Fruit fly (Drosophila melanogaster) whole organism, prepupa: Measurements from ENCODE around the gene TM9SF3.
A peak's percentile ranks its signal among the peaks of the same experiment; 100 is the strongest.

Source experiments
- Blimp-1 ChIP-seq: fragments of 200-800 bp; sonication (Bioruptor generic); optimal IDR thresholded peaks from 3 replicates; lab custom pipeline; 2017; ENCODE audit warnings: missing biosample characterization, missing genetic modification characterization, mild to moderate bottlenecking, moderate library complexity, missing genetic modification reagents
- CG10631 ChIP-seq: fragments of 200-800 bp; sonication (Bioruptor generic); optimal IDR thresholded peaks from 2 replicates; lab custom pipeline; 2016; ENCODE audit warnings: missing biosample characterization, missing genetic modification characterization
- CG10669 ChIP-seq: fragments of 200-800 bp; sonication (Bioruptor generic); optimal IDR thresholded peaks from 3 replicates; lab custom pipeline; 2018; ENCODE audit warnings: missing biosample characterization, mild to moderate bottlenecking, missing genetic modification characterization, moderate library complexity
- CG11762 ChIP-seq: fragments of 200-800 bp; sonication (Bioruptor generic); optimal IDR thresholded peaks from 3 replicates; lab custom pipeline; 2016; ENCODE audit warnings: missing biosample characterization, missing genetic modification characterization; ENCODE audit not compliant: insufficient read depth
- CG11902 ChIP-seq: fragments of 200-800 bp; sonication (Bioruptor generic); optimal IDR thresholded peaks from 3 replicates; lab custom pipeline; 2016; ENCODE audit warnings: missing biosample characterization, missing genetic modification characterization
- CG15336 ChIP-seq: fragments of 200-800 bp; sonication (Bioruptor generic); IDR thresholded peaks from 2 replicates; pipeline ENCODE4 v1.3.6; 2022; ENCODE audit warnings: missing biosample characterization, missing genetic modification characterization
- CG16779 ChIP-seq: fragments of 200-800 bp; sonication (Bioruptor generic); optimal IDR thresholded peaks from 3 replicates; lab custom pipeline; 2017; ENCODE audit warnings: missing biosample characterization, mild to moderate bottlenecking, missing genetic modification characterization
- CG3032 ChIP-seq: fragments of 200-800 bp; optimal IDR thresholded peaks from 2 replicates; lab custom pipeline; 2019; ENCODE audit warnings: missing biosample characterization, mild to moderate bottlenecking, missing genetic modification characterization, moderate library complexity
- CG32006 ChIP-seq: fragments of 200-800 bp; sonication (Bioruptor generic); optimal IDR thresholded peaks from 3 replicates; lab custom pipeline; 2017; ENCODE audit warnings: missing biosample characterization, mild to moderate bottlenecking, missing genetic modification characterization
- CG34406 ChIP-seq: fragments of 200-800 bp; sonication (Bioruptor generic); optimal IDR thresholded peaks from 3 replicates; lab custom pipeline; 2016; ENCODE audit warnings: missing biosample characterization, missing genetic modification characterization
- CG4318 ChIP-seq: fragments of 200-800 bp; sonication (Bioruptor generic); optimal IDR thresholded peaks from 3 replicates; lab custom pipeline; 2017; ENCODE audit warnings: missing biosample characterization, mild to moderate bottlenecking, missing genetic modification characterization
- CG6163 ChIP-seq: fragments of 200-800 bp; sonication (Bioruptor generic); IDR thresholded peaks from 3 replicates; pipeline ENCODE4 v1.3.6; 2022; ENCODE audit warnings: missing biosample characterization, missing genetic modification characterization
- CG6792 ChIP-seq: fragments of 200-800 bp; sonication (Bioruptor generic); optimal IDR thresholded peaks from 3 replicates; lab custom pipeline; 2016; ENCODE audit warnings: missing biosample characterization, missing genetic modification characterization
- CG6808 ChIP-seq: fragments of 200-800 bp; sonication (Bioruptor generic); optimal IDR thresholded peaks from 3 replicates; lab custom pipeline; 2017; ENCODE audit warnings: missing biosample characterization, missing genetic modification characterization, mild to moderate bottlenecking, moderate library complexity, missing genetic modification reagents
- CG8319 ChIP-seq: fragments of 200-800 bp; sonication (Bioruptor generic); optimal IDR thresholded peaks from 3 replicates; lab custom pipeline; 2016; ENCODE audit warnings: missing biosample characterization, missing genetic modification characterization
- CG8632 ChIP-seq: fragments of 200-800 bp; sonication (Bioruptor generic); optimal IDR thresholded peaks from 3 replicates; lab custom pipeline; 2016; ENCODE audit warnings: missing biosample characterization, missing genetic modification characterization
- Eip75B ChIP-seq: fragments of 200-800 bp; sonication (Bioruptor generic); optimal IDR thresholded peaks from 3 replicates; lab custom pipeline; 2016; ENCODE audit warnings: missing biosample characterization, missing genetic modification characterization
- Eip78C ChIP-seq: fragments of 200-800 bp; sonication (Bioruptor generic); peaks from one replicate; lab custom pipeline; 2016; ENCODE audit warnings: missing biosample characterization, missing genetic modification characterization
- Ets21C ChIP-seq: fragments of 200-800 bp; sonication (Bioruptor generic); optimal IDR thresholded peaks from 3 replicates; lab custom pipeline; 2016; ENCODE audit warnings: missing biosample characterization, missing genetic modification characterization
- Ets96B ChIP-seq: fragments of 200-800 bp; optimal IDR thresholded peaks from 2 replicates; lab custom pipeline; 2019; ENCODE audit warnings: missing biosample characterization, mild to moderate bottlenecking, missing genetic modification characterization, moderate library complexity
- Gug ChIP-seq: fragments of 200-800 bp; sonication (Bioruptor generic); IDR thresholded peaks from 2 replicates; pipeline ENCODE4 v1.3.6; 2022; ENCODE audit warnings: missing biosample characterization, missing genetic modification characterization
- Hr4 ChIP-seq: fragments of 200-800 bp; sonication (Bioruptor generic); optimal IDR thresholded peaks from 3 replicates; lab custom pipeline; 2016; ENCODE audit warnings: missing biosample characterization, missing genetic modification characterization
- Lpt ChIP-seq: fragments of 200-800 bp; sonication (Bioruptor generic); optimal IDR thresholded peaks from 3 replicates; lab custom pipeline; 2016; ENCODE audit warnings: missing biosample characterization, missing genetic modification characterization
- Met ChIP-seq: fragments of 200-800 bp; sonication (Bioruptor generic); optimal IDR thresholded peaks from 3 replicates; lab custom pipeline; 2016; ENCODE audit warnings: missing biosample characterization, missing genetic modification characterization
- OdsH ChIP-seq: fragments of 200-800 bp; sonication (Bioruptor generic); optimal IDR thresholded peaks from 3 replicates; lab custom pipeline; 2016; ENCODE audit warnings: missing biosample characterization, missing genetic modification characterization
- acj6 ChIP-seq: fragments of 200-800 bp; sonication (Bioruptor generic); optimal IDR thresholded peaks from 3 replicates; lab custom pipeline; 2016; ENCODE audit warnings: missing biosample characterization, missing genetic modification characterization
- cyc ChIP-seq: fragments of 200-800 bp; sonication (Bioruptor generic); optimal IDR thresholded peaks from 3 replicates; lab custom pipeline; 2016; ENCODE audit warnings: missing biosample characterization, missing genetic modification characterization
- dac ChIP-seq: fragments of 200-800 bp; sonication (Bioruptor generic); optimal IDR thresholded peaks from 2 replicates; lab custom pipeline; 2017; ENCODE audit warnings: missing biosample characterization, mild to moderate bottlenecking, missing genetic modification characterization
- dsx ChIP-seq: fragments of 200-800 bp; optimal IDR thresholded peaks from 3 replicates; lab custom pipeline; 2019; ENCODE audit warnings: missing biosample characterization, mild to moderate bottlenecking, missing genetic modification characterization, moderate library complexity; ENCODE audit not compliant: poor library complexity, severe bottlenecking
- fd59A ChIP-seq: fragments of 200-800 bp; sonication (Bioruptor generic); optimal IDR thresholded peaks from 2 replicates; lab custom pipeline; 2017; ENCODE audit warnings: missing biosample characterization, mild to moderate bottlenecking, missing genetic modification characterization, missing genetic modification reagents
- fkh ChIP-seq: fragments of 200-800 bp; sonication (Bioruptor generic); optimal IDR thresholded peaks from 3 replicates; lab custom pipeline; 2017; ENCODE audit warnings: missing biosample characterization, mild to moderate bottlenecking, missing genetic modification characterization, moderate library complexity
- lz ChIP-seq: fragments of 200-800 bp; sonication (Bioruptor generic); optimal IDR thresholded peaks from 3 replicates; lab custom pipeline; 2016; ENCODE audit warnings: missing biosample characterization, missing genetic modification characterization
- pdm3 ChIP-seq: fragments of 200-800 bp; sonication (Bioruptor generic); optimal IDR thresholded peaks from 3 replicates; lab custom pipeline; 2016; ENCODE audit warnings: missing biosample characterization, missing genetic modification characterization
- ss ChIP-seq, 2 experiments: fragments of 200-800 bp; sonication (Bioruptor generic); optimal IDR thresholded peaks; 2 replicates in 1 of 2; 3 replicates in 1 of 2; lab custom pipeline; 2017 to 2018; ENCODE audit warnings: mild to moderate bottlenecking in 2 of 2, missing biosample characterization in 2 of 2, missing genetic modification characterization in 2 of 2, moderate library complexity in 1 of 2
- svp ChIP-seq: fragments of 200-800 bp; sonication (Bioruptor generic); peaks from one replicate; lab custom pipeline; 2016; ENCODE audit warnings: missing biosample characterization, missing genetic modification characterization
- topi ChIP-seq: fragments of 200-800 bp; sonication (Bioruptor generic); optimal IDR thresholded peaks from 3 replicates; lab custom pipeline; 2016; ENCODE audit warnings: missing biosample characterization, missing genetic modification characterization

The TM9SF3 gene

DNA sequence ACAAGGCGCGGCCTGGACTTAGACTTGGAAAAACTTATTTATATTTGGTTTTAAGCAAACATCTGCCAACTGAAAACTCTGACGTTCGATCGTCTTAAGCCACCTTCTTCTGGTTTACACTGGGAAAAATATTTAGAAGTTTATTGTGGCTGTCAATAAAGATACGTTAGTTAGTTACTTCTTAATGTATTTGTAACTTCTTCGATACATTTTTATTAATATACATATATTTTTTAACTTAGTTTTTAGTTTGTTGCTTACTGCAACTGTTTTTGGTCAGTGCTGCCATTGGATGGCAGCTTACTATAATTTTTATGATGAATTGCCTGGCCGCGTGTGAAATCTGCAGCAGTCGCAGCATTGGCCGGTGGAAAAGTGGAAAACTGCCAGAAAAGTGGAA, 5.7 kb upstream of the TM9SF3 start:
- TF ChIP-seq topi (GFP tag; lab: Kevin White, UChicago) (peak; percentile 2), pdm3 (no peak), CG4318 (GFP tag; lab: Kevin White, UChicago) (peak; percentile 70), OdsH (GFP tag; lab: Kevin White, UChicago) (peak; percentile 32), CG6792 (no peak), CG34406 (GFP tag; lab: Kevin White, UChicago) (no peak), dac (GFP tag; lab: Kevin White, UChicago) (peak; percentile 38), Lpt (GFP tag; lab: Kevin White, UChicago) (peak; percentile 21), Hr4 (GFP tag; lab: Kevin White, UChicago) (peak; percentile 52), Gug (GFP tag; lab: Robert Waterston, UW) (0 out of 2 replicates have a peak, but pooled peaks have one; percentile 14), Eip78C (GFP tag; lab: Kevin White, UChicago) (peak; percentile 52), CG15336 (GFP tag; lab: Robert Waterston, UW) (peak; percentile 81), CG32006 (GFP tag; lab: Kevin White, UChicago) (peak; percentile 90), Blimp-1 (peak; percentile 9), Eip75B (no peak)

DNA sequence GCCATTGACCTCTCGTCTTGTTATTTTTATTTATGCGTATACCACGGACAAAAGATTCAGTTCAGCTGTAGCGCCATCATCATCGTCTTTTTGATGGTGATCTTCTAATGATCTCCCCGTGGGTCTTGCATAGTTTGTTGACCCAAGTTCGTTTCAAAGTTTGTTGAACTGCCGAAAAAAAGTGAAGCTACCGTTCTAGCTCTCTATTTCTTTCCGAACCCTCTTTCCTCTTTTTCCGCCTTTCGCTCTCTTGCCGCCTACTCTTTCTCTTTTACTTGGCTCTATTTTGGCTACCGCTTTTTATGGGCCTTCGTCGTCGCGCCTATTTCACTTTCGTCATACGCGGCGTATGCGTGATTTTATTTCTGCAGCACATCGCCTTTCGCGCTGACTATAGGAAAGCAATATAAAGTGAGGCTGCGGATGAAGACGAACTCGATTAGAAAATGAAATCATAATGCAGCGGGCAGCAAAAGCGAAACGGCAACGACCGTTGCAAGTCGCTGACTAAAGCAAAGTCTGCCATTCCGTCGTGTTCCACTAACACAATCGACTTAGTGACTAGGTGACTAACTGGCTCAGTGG, 5.1 kb upstream of the TM9SF3 start:
- TF ChIP-seq CG6808 (GFP tag; lab: Kevin White, UChicago) = no peak
- TF ChIP-seq cyc = no peak
- TF ChIP-seq dsx = no peak
- TF ChIP-seq acj6 (GFP tag; lab: Kevin White, UChicago) = no peak
- no peak for TF ChIP-seq lz

DNA sequence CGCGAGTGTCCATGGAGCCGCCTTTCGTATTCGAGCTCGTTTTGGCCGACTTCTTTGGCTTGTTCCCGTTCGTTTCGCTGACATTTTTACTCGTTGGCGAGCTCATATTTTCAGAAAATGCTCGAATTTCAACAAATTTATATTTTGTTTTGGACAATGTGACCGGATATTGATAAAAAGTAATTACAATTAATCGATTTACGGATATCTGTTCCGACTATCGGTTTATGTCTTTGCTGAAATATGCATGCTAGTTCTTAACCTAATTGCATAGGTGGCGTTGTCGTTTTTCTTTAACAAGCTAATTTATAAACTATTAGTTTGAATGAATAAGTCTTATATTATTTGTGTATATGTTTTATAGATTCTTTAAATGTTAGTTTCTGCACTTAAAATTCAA, 4.3 kb upstream of the TM9SF3 start, which contains the start of gene Eaf6:
TSS of gene Eaf6 (minus strand) at position 173 of the 400 bp plus-strand sequence.
- TF ChIP-seq ss (GFP tag; optimal IDR thresholded peaks at IDR 0.05; lab: Kevin White, UChicago) (no peak), Eip75B (no peak), fkh (GFP tag; lab: Kevin White, UChicago) (peak; percentile 25), Eip78C (GFP tag; lab: Kevin White, UChicago) (peak; percentile 39)

DNA sequence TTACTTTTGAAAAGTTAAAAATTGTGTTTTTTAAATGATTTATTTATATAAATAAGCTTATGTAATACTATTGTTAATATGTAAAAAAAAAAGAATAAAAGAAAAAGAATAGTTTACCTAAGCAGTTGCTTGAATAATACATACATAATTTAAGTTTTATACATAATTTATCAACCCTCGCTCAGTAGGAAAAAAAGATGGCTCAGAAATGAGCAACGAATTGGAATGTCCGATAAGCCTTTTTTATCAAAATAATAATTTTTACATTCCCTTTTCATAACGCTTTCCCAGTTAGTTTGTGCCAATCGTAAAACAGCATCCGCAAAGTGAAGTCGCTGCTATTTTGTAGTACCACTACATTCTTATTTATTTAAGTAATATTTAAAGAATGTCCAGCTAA, 711 bp upstream of the TM9SF3 start, which contains the start of gene mthl2:
TSS of gene mthl2 (plus strand) at position 301 of the 400 bp plus-strand sequence.
- TF ChIP-seq CG6808 (GFP tag; lab: Kevin White, UChicago) (no peak), fkh (GFP tag; lab: Kevin White, UChicago) (no peak), acj6 (GFP tag; lab: Kevin White, UChicago) (no peak), fd59A (GFP tag; lab: Kevin White, UChicago) (no peak), Eip78C (GFP tag; lab: Kevin White, UChicago) (no peak), CG6792 (no peak), CG34406 (GFP tag; lab: Kevin White, UChicago) (no peak), CG16779 (tag; lab: Kevin White, UChicago) (no peak), CG10669 (GFP tag; lab: Kevin White, UChicago) (no peak), lz (no peak), CG11902 (GFP tag; lab: Kevin White, UChicago) (no peak), topi (GFP tag; lab: Kevin White, UChicago) (no peak), CG3032 (tag; lab: Kevin White, UChicago) (no peak), Ets21C (no peak), Lpt (GFP tag; lab: Kevin White, UChicago) (no peak)

DNA sequence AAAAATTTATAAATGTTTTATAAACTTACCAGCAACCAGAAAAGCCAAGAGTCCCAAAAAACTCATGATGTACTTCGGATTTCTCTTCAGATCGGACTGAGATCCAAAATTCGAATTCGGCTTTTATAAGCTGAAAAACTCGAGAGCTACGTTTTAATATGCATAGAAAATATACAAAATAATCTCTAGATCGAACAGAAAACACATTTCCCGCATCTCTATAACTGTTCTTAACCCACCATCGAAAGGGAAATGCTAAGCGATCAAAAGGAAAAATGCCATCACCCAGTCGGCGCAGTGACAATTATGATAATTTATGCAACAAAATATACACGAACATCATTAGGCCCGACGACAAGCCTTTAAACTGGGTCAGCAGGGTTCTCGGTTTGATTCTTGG, 4.2 kb downstream of the TM9SF3 start, which contains the start of gene CG10591:
TSS of gene CG10591 (minus strand) at position 101 of the 400 bp plus-strand sequence.
- TF ChIP-seq CG11762 (GFP tag; lab: Kevin White, UChicago) = no peak
- TF ChIP-seq CG8632 = no peak
- no peak for TF ChIP-seq CG10631 (GFP tag; lab: Kevin White, UChicago)
- TF ChIP-seq svp (GFP tag; lab: Kevin White, UChicago) = no peak
- no peak for TF ChIP-seq Gug (GFP tag; lab: Robert Waterston, UW)
- no peak for TF ChIP-seq Ets96B (tag; lab: Kevin White, UChicago)
- no peak for TF ChIP-seq cyc
- no peak for TF ChIP-seq acj6 (GFP tag; lab: Kevin White, UChicago)
- TF ChIP-seq topi (GFP tag; lab: Kevin White, UChicago) = no peak
- TF ChIP-seq Met (GFP tag; lab: Kevin White, UChicago) = no peak
- no peak for TF ChIP-seq CG10669 (GFP tag; lab: Kevin White, UChicago)
- TF ChIP-seq CG6163 (GFP tag; lab: Robert Waterston, UW) = no peak
- no peak for TF ChIP-seq CG8319
- TF ChIP-seq CG15336 (GFP tag; lab: Robert Waterston, UW) = no peak
